Fruit fly (Drosophila melanogaster) whole organism, embryonic: Measurements from ENCODE around the gene CG12321.

Experiments used
- CG10366 ChIP-seq: fragments of 200-800 bp; sonication (Bioruptor generic); IDR thresholded peaks from 2 replicates; pipeline ENCODE4 v1.3.6; 2022; ENCODE audit warnings: missing biosample characterization, missing genetic modification characterization
- CG11723 ChIP-seq: fragments of 200-800 bp; sonication (Bioruptor generic); optimal IDR thresholded peaks from 2 replicates; lab custom pipeline; 2017; ENCODE audit warnings: missing biosample characterization, mild to moderate bottlenecking, missing genetic modification characterization
- CG14014 ChIP-seq: fragments of 200-800 bp; sonication (Bioruptor generic); IDR thresholded peaks from 2 replicates; pipeline ENCODE4 v1.3.6; 2022; ENCODE audit warnings: missing biosample characterization, missing genetic modification characterization
- CG15514 ChIP-seq: fragments of 200-800 bp; sonication (Bioruptor generic); optimal IDR thresholded peaks from 3 replicates; lab custom pipeline; 2017; ENCODE audit warnings: missing biosample characterization, missing genetic modification characterization, mild to moderate bottlenecking, moderate library complexity, missing genetic modification reagents
- CG17328 ChIP-seq: fragments of 200-800 bp; sonication (Bioruptor generic); IDR thresholded peaks from 2 replicates; pipeline ENCODE4 v1.3.6; 2022; ENCODE audit warnings: missing biosample characterization, missing genetic modification characterization
- CG18476 ChIP-seq: fragments of 200-800 bp; sonication (Bioruptor generic); optimal IDR thresholded peaks from 2 replicates; lab custom pipeline; 2016; ENCODE audit warnings: missing biosample characterization, mild to moderate bottlenecking, missing genetic modification characterization
- CG30431 ChIP-seq: fragments of 200-800 bp; sonication (Bioruptor generic); optimal IDR thresholded peaks from 2 replicates; lab custom pipeline; 2017; ENCODE audit warnings: missing biosample characterization, missing genetic modification characterization
- CG34224 ChIP-seq: fragments of 200-800 bp; sonication (Bioruptor generic); IDR thresholded peaks from 3 replicates; pipeline ENCODE4 v1.3.6; 2022; ENCODE audit warnings: missing biosample characterization, missing genetic modification characterization; ENCODE audit not compliant: partially characterized antibody
- CG4820 ChIP-seq: fragments of 200-800 bp; sonication (Bioruptor generic); optimal IDR thresholded peaks from 3 replicates; lab custom pipeline; 2016; ENCODE audit warnings: missing biosample characterization, missing genetic modification characterization
- CG4854 ChIP-seq: fragments of 200-800 bp; sonication (Bioruptor generic); optimal IDR thresholded peaks from 2 replicates; lab custom pipeline; 2016; ENCODE audit warnings: missing biosample characterization, missing genetic modification characterization, inconsistent platforms
- CG5180 ChIP-seq: fragments of 200-800 bp; sonication (Bioruptor generic); optimal IDR thresholded peaks from 3 replicates; lab custom pipeline; 2017; ENCODE audit warnings: missing biosample characterization, missing genetic modification characterization, mild to moderate bottlenecking, moderate library complexity, missing genetic modification reagents
- CG7271 ChIP-seq: fragments of 200-800 bp; sonication (Bioruptor generic); optimal IDR thresholded peaks from 2 replicates; lab custom pipeline; 2018; ENCODE audit warnings: missing biosample characterization, mild to moderate bottlenecking, missing genetic modification characterization, moderate library complexity
- CG8281 ChIP-seq: fragments of 200-800 bp; sonication (Bioruptor generic); optimal IDR thresholded peaks from 2 replicates; lab custom pipeline; 2018; ENCODE audit warnings: missing biosample characterization, mild to moderate bottlenecking, missing genetic modification characterization, moderate library complexity
- Camta ChIP-seq: fragments of 200-800 bp; sonication (Bioruptor generic); optimal IDR thresholded peaks from 2 replicates; lab custom pipeline; 2016; ENCODE audit warnings: missing biosample characterization, missing genetic modification characterization
- Dll ChIP-seq: fragments of 200-800 bp; sonication (Bioruptor generic); IDR thresholded peaks from 4 replicates; pipeline ENCODE4 v1.3.6; 2022; ENCODE audit warnings: missing biosample characterization, missing genetic modification characterization; ENCODE audit not compliant: partially characterized antibody
- Dp ChIP-seq: fragments of 200-800 bp; sonication (Bioruptor generic); optimal IDR thresholded peaks from 2 replicates; lab custom pipeline; 2018; ENCODE audit warnings: missing biosample characterization, mild to moderate bottlenecking, missing genetic modification characterization, moderate library complexity
- Gsc ChIP-seq: fragments of 200-800 bp; sonication (Bioruptor generic); IDR thresholded peaks from 2 replicates; pipeline ENCODE4 v1.3.6; 2022; ENCODE audit warnings: missing biosample characterization, missing genetic modification characterization
- HmgZ ChIP-seq: fragments of 200-800 bp; sonication (Bioruptor generic); optimal IDR thresholded peaks from 2 replicates; lab custom pipeline; 2018; ENCODE audit warnings: missing biosample characterization, mild to moderate bottlenecking, missing genetic modification characterization
- Jarid2 ChIP-seq: fragments of 200-800 bp; sonication (Bioruptor generic); optimal IDR thresholded peaks from 3 replicates; lab custom pipeline; 2017; ENCODE audit warnings: mild to moderate bottlenecking, missing biosample characterization, missing genetic modification reagents, missing genetic modification characterization
- MBD-R2 ChIP-seq: fragments of 200-800 bp; sonication (Bioruptor generic); IDR thresholded peaks from 2 replicates; pipeline ENCODE4 v1.3.6; 2022; ENCODE audit warnings: missing biosample characterization, missing genetic modification characterization
- Med ChIP-seq: fragments of 200-800 bp; sonication (Bioruptor generic); peaks from one replicate; lab custom pipeline; 2016; ENCODE audit warnings: missing biosample characterization, missing genetic modification characterization, mild to moderate bottlenecking, inconsistent platforms, moderate library complexity
- Myb ChIP-seq: fragments of 200-800 bp; sonication (Bioruptor generic); optimal IDR thresholded peaks from 2 replicates; lab custom pipeline; 2016; ENCODE audit warnings: missing biosample characterization, missing genetic modification characterization
- Nf-YA ChIP-seq: fragments of 200-800 bp; sonication (Bioruptor generic); IDR thresholded peaks from 2 replicates; pipeline ENCODE4 v1.3.6; 2022; ENCODE audit warnings: missing biosample characterization, missing genetic modification characterization
- Oli ChIP-seq: fragments of 200-800 bp; sonication (Bioruptor generic); optimal IDR thresholded peaks from 2 replicates; lab custom pipeline; 2018; ENCODE audit warnings: missing biosample characterization, mild to moderate bottlenecking, missing genetic modification characterization, moderate library complexity
- Scr ChIP-seq: fragments of 200-800 bp; sonication (Bioruptor generic); IDR thresholded peaks from 2 replicates; pipeline ENCODE4 v1.3.6; 2022; ENCODE audit warnings: missing biosample characterization, missing genetic modification characterization; ENCODE audit not compliant: partially characterized antibody
- Ssrp ChIP-seq: fragments of 200-800 bp; sonication (Bioruptor generic); optimal IDR thresholded peaks from 2 replicates; lab custom pipeline; 2018; ENCODE audit warnings: missing biosample characterization, mild to moderate bottlenecking, missing genetic modification characterization, moderate library complexity
- Taf1 ChIP-seq: fragments of 200-800 bp; sonication (Bioruptor generic); IDR thresholded peaks from 2 replicates; pipeline ENCODE4 v1.3.6; 2022; ENCODE audit warnings: missing biosample characterization, missing genetic modification characterization
- ac ChIP-seq: fragments of 200-800 bp; sonication (Bioruptor generic); optimal IDR thresholded peaks from 3 replicates; lab custom pipeline; 2017; ENCODE audit warnings: missing biosample characterization, mild to moderate bottlenecking, missing genetic modification characterization
- bcd ChIP-seq: fragments of 200-800 bp; sonication (Bioruptor generic); optimal IDR thresholded peaks from 2 replicates; lab custom pipeline; 2017; ENCODE audit warnings: missing biosample characterization, mild to moderate bottlenecking, missing genetic modification characterization
- cas ChIP-seq: fragments of 200-800 bp; sonication (Bioruptor generic); IDR thresholded peaks from 2 replicates; pipeline ENCODE4 v1.3.6; 2022; ENCODE audit warnings: missing biosample characterization, missing genetic modification characterization
- chif ChIP-seq, 2 experiments: fragments of 200-800 bp; sonication (Bioruptor generic); optimal IDR thresholded peaks; 3 replicates each; lab custom pipeline; 2016; ENCODE audit warnings: missing biosample characterization in 2 of 2, missing genetic modification characterization in 2 of 2
- corto ChIP-seq: fragments of 200-800 bp; sonication (Bioruptor generic); optimal IDR thresholded peaks from 2 replicates; lab custom pipeline; 2016; ENCODE audit warnings: missing biosample characterization, mild to moderate bottlenecking, missing genetic modification characterization, moderate library complexity
- dan ChIP-seq: fragments of 200-800 bp; sonication (Bioruptor generic); IDR thresholded peaks from 2 replicates; pipeline ENCODE4 v1.3.6; 2022; ENCODE audit warnings: missing biosample characterization, missing genetic modification characterization
- dysf ChIP-seq: fragments of 200-800 bp; sonication (Bioruptor generic); IDR thresholded peaks from 3 replicates; pipeline ENCODE4 v1.3.6; 2022; ENCODE audit warnings: missing biosample characterization, missing genetic modification characterization
- emc ChIP-seq: fragments of 200-800 bp; sonication (Bioruptor generic); optimal IDR thresholded peaks from 2 replicates; lab custom pipeline; 2016; ENCODE audit warnings: missing biosample characterization, missing genetic modification characterization
- hkb ChIP-seq, 2 experiments: fragments of 200-800 bp in 1 of 2; fragments of >200 bp in 1 of 2; sonication (Bioruptor generic) in 1 of 2; IDR thresholded peaks in 1 of 2; optimal IDR thresholded peaks in 1 of 2; 2 replicates each; pipeline versions ENCODE4 v1.3.6 to Lab custom; 2017 to 2022; ENCODE audit warnings: missing biosample characterization in 1 of 2, missing genetic modification characterization in 1 of 2
- inv ChIP-seq: fragments of 200-800 bp; sonication (Bioruptor generic); IDR thresholded peaks from 2 replicates; pipeline ENCODE4 v1.3.6; 2022; ENCODE audit warnings: missing biosample characterization, missing genetic modification characterization; ENCODE audit not compliant: partially characterized antibody
- maf-S ChIP-seq: fragments of 200-800 bp; sonication (Bioruptor generic); optimal IDR thresholded peaks from 2 replicates; lab custom pipeline; 2016; ENCODE audit warnings: missing biosample characterization, missing genetic modification characterization
- mld ChIP-seq: fragments of 200-800 bp; sonication (Bioruptor generic); IDR thresholded peaks from 3 replicates; pipeline ENCODE4 v1.3.6; 2022; ENCODE audit warnings: missing biosample characterization, missing genetic modification characterization; ENCODE audit not compliant: partially characterized antibody
- peb ChIP-seq: fragments of 200-800 bp; sonication (Bioruptor generic); IDR thresholded peaks from 2 replicates; pipeline ENCODE4 v1.3.6; 2022; ENCODE audit warnings: missing biosample characterization, missing genetic modification characterization
- run ChIP-seq: fragments of 200-800 bp; sonication (Bioruptor generic); optimal IDR thresholded peaks from 3 replicates; lab custom pipeline; 2018; ENCODE audit warnings: missing biosample characterization, mild to moderate bottlenecking, missing genetic modification characterization
- schlank ChIP-seq: fragments of 200-800 bp; sonication (Bioruptor generic); optimal IDR thresholded peaks from 2 replicates; lab custom pipeline; 2018; ENCODE audit warnings: missing biosample characterization, mild to moderate bottlenecking, missing genetic modification characterization
- slbo ChIP-seq: fragments of 200-800 bp; sonication (Bioruptor generic); IDR thresholded peaks from 2 replicates; pipeline ENCODE4 v1.3.6; 2022; ENCODE audit warnings: missing biosample characterization, missing genetic modification characterization
- sna ChIP-seq: fragments of 200-800 bp; sonication (Bioruptor generic); IDR thresholded peaks from 2 replicates; pipeline ENCODE4 v1.3.6; 2022; ENCODE audit warnings: missing biosample characterization, missing genetic modification characterization; ENCODE audit not compliant: partially characterized antibody
- sob ChIP-seq: fragments of 200-800 bp; sonication (Bioruptor generic); IDR thresholded peaks from 2 replicates; pipeline ENCODE4 v1.3.6; 2022; ENCODE audit warnings: missing biosample characterization, missing genetic modification characterization
- tna ChIP-seq: fragments of 200-800 bp; sonication (Bioruptor generic); IDR thresholded peaks from 2 replicates; pipeline ENCODE4 v1.3.6; 2022; ENCODE audit warnings: missing biosample characterization, missing genetic modification characterization; ENCODE audit not compliant: partially characterized antibody
- twi ChIP-seq: fragments of 200-800 bp; optimal IDR thresholded peaks from 2 replicates; lab custom pipeline; 2019; ENCODE audit warnings: missing biosample characterization, mild to moderate bottlenecking, missing genetic modification characterization, moderate library complexity
- vfl ChIP-seq: fragments of 200-800 bp; sonication (Bioruptor generic); optimal IDR thresholded peaks from 2 replicates; lab custom pipeline; 2016; ENCODE audit warnings: missing biosample characterization, missing genetic modification characterization
- wor ChIP-seq: fragments of 200-800 bp; sonication (Bioruptor generic); IDR thresholded peaks from 2 replicates; pipeline ENCODE4 v1.3.6; 2022; ENCODE audit warnings: missing biosample characterization, missing genetic modification characterization

The CG12321 gene

DNA sequence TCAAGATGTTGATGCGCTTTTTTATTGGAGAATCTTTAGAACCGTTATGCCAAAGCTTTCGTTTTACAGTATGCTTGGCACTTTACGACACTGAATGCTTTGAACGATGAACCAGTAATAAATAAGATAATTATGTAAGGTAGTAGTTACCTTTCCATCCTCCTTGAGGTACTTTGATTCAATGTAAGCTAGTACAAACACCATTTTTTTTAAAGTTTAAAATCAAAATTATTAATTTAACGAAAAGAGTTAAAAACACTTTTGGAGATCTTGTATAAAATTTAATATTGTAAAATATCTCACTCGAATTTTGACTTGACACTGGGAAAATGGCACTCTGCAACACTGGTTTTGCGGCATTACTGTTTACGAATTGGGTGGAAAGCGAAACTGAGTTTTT lies 3.1 kb downstream of the CG12321 start, which contains the start of the genes Arp5 and CG7208 (continued):
- TF ChIP-seq CG17328, result peak; percentile 40; the same call in 1 of the 2 replicates
- no peak for TF ChIP-seq run
- peak; percentile 53 for TF ChIP-seq maf-S (GFP tag; lab: Kevin White, UChicago)
- 0 out of 2 replicates have a peak, but pooled peaks have one; percentile 51 for TF ChIP-seq Nf-YA (GFP tag; lab: Robert Waterston, UW)
- TF ChIP-seq bcd (GFP tag; lab: Kevin White, UChicago), result peak; percentile 74
- peak; percentile 48 for TF ChIP-seq CG10366
- TF ChIP-seq CG5180 (GFP tag; lab: Kevin White, UChicago), result no peak
- TF ChIP-seq CG34224 (GFP tag; lab: Robert Waterston, UW), result no peak; the same call in 2 of the 3 replicates
- peak; percentile 83 for TF ChIP-seq MBD-R2 (GFP tag; lab: Robert Waterston, UW)
- TF ChIP-seq Myb (GFP tag; lab: Kevin White, UChicago), result peak; percentile 86
- TF ChIP-seq Taf1, result peak; percentile 60
- no peak for TF ChIP-seq mld (GFP tag; lab: Robert Waterston, UW)
- peak; percentile 88 for TF ChIP-seq Med (GFP tag; lab: Kevin White, UChicago)
- TF ChIP-seq CG14014 (GFP tag; lab: Robert Waterston, UW), result no peak; the same call in none of the 2 replicates
- TF ChIP-seq Ssrp (tag; lab: Kevin White, UChicago), result peak; percentile 56
- TF ChIP-seq peb (GFP tag; lab: Robert Waterston, UW), result no peak
- TF ChIP-seq Jarid2 (GFP tag; lab: Kevin White, UChicago), result no peak
- peak; percentile 79 for TF ChIP-seq sob (GFP tag; lab: Robert Waterston, UW)
- TF ChIP-seq CG18476 (GFP tag; lab: Kevin White, UChicago), result peak; percentile 63
- TF ChIP-seq CG15514 (GFP tag; lab: Kevin White, UChicago), result peak; percentile 98
- TF ChIP-seq ac (GFP tag; lab: Kevin White, UChicago), result no peak
- TF ChIP-seq schlank (tag; lab: Kevin White, UChicago), result no peak
- peak; percentile 37 for TF ChIP-seq Dp (GFP tag; lab: Kevin White, UChicago)
- peak; percentile 70 for TF ChIP-seq dysf (GFP tag; lab: Robert Waterston, UW)
- peak; percentile 80 for TF ChIP-seq HmgZ (tag; lab: Kevin White, UChicago)
- TF ChIP-seq Oli, result no peak
- TF ChIP-seq CG8281 (tag; lab: Kevin White, UChicago), result no peak
- peak; percentile 34 for TF ChIP-seq CG4820
- peak; percentile 46; the same call in 1 of the 4 replicates for TF ChIP-seq Dll (GFP tag; lab: Robert Waterston, UW)
- TF ChIP-seq CG7271, result no peak
- TF ChIP-seq CG4854 (GFP tag; lab: Kevin White, UChicago), result peak; percentile 58
- no peak for TF ChIP-seq tna (GFP tag; lab: Robert Waterston, UW)
- peak; percentile 85 for TF ChIP-seq slbo (GFP tag; lab: Robert Waterston, UW)
- peak; percentile 54 for TF ChIP-seq vfl (GFP tag; lab: Kevin White, UChicago)
- no peak for TF ChIP-seq CG11723 (GFP tag; lab: Kevin White, UChicago)
- no peak for TF ChIP-seq inv (GFP tag; lab: Robert Waterston, UW)
- no peak for TF ChIP-seq Gsc (GFP tag; lab: Robert Waterston, UW)
- TF ChIP-seq Camta (GFP tag; lab: Kevin White, UChicago), result peak; percentile 70
- TF ChIP-seq chif (GFP tag; optimal IDR thresholded peaks at IDR 0.05; lab: Kevin White, UChicago), result peak; percentile 40 to 61
- TF ChIP-seq Scr (GFP tag; lab: Robert Waterston, UW), result peak; percentile 40; the same call in 1 of the 2 replicates
- TF ChIP-seq corto, result no peak
- TF ChIP-seq CG30431 (GFP tag; lab: Kevin White, UChicago), result peak; percentile 5
- TF ChIP-seq wor (GFP tag; lab: Robert Waterston, UW), result 0 out of 2 replicates have a peak, but pooled peaks have one; percentile 13
- TF ChIP-seq dan (GFP tag; lab: Robert Waterston, UW), result no peak
- TF ChIP-seq emc, result no peak
- peak; percentile 64; the same call in 1 of the 2 replicates for TF ChIP-seq sna (GFP tag; lab: Robert Waterston, UW)
- 0 out of 2 replicates have a peak, but pooled peaks have one; percentile 36 for TF ChIP-seq cas (GFP tag; lab: Robert Waterston, UW)
- TF ChIP-seq hkb (optimal IDR thresholded peaks at IDR 0.05; lab: Kevin White, UChicago), result no peak
- TF ChIP-seq hkb (GFP tag; IDR thresholded peaks at IDR 0.05; lab: Robert Waterston, UW), result peak; percentile 62
- peak; percentile 37 for TF ChIP-seq twi (tag; lab: Kevin White, UChicago)
